Worm (Caenorhabditis elegans) whole organism, late embryonic: ENCODE data around the gene phdh-1.
A peak's percentile ranks its signal among the peaks of the same experiment; 100 is the strongest.

ENCODE experiments used
- C08G9.2 ChIP-seq: sonication (generic microtip); optimal IDR thresholded peaks from 2 replicates; lab custom pipeline; 2016; ENCODE audit warnings: mild to moderate bottlenecking, missing genetic modification characterization, moderate library complexity, missing compliant biosample characterization
- C38D4.7 ChIP-seq: fragments of 200-800 bp; sonication (Bioruptor generic); optimal IDR thresholded peaks from 2 replicates; lab custom pipeline; 2018; ENCODE audit warnings: mild to moderate bottlenecking, missing genetic modification characterization, moderate library complexity, missing compliant biosample characterization
- F13H6.1 ChIP-seq: sonication (generic microtip); optimal IDR thresholded peaks from 2 replicates; lab custom pipeline; 2016; ENCODE audit warnings: missing genetic modification characterization, missing compliant biosample characterization
- K02D7.2 ChIP-seq: sonication (generic microtip); optimal IDR thresholded peaks from 2 replicates; lab custom pipeline; 2017; ENCODE audit warnings: mild to moderate bottlenecking, missing genetic modification characterization, missing compliant biosample characterization
- Y22D7AL.16 ChIP-seq: sonication (generic microtip); optimal IDR thresholded peaks from 2 replicates; lab custom pipeline; 2016; ENCODE audit warnings: missing genetic modification characterization, missing compliant biosample characterization
- ceh-14 ChIP-seq: sonication (generic microtip); optimal IDR thresholded peaks from 2 replicates; lab custom pipeline; 2016; ENCODE audit warnings: missing genotype, missing genetic modification characterization, missing compliant biosample characterization
- ceh-19 ChIP-seq: fragments of 200-800 bp; sonication (Bioruptor generic); optimal IDR thresholded peaks from 2 replicates; lab custom pipeline; 2018; ENCODE audit warnings: mild to moderate bottlenecking, missing genetic modification characterization, missing compliant biosample characterization
- ceh-30 ChIP-seq: fragments of 150-350 bp; optimal IDR thresholded peaks from 2 replicates; lab custom pipeline; 2014; ENCODE audit warnings: missing biosample characterization, missing genetic modification characterization
- ceh-48 ChIP-seq: sonication (generic microtip); optimal IDR thresholded peaks from 2 replicates; lab custom pipeline; 2016; ENCODE audit warnings: missing genetic modification characterization, inconsistent platforms, missing compliant biosample characterization
- ceh-6 ChIP-seq: fragments of 200-800 bp; sonication (Bioruptor generic); optimal IDR thresholded peaks from 2 replicates; lab custom pipeline; 2018; ENCODE audit warnings: mild to moderate bottlenecking, missing genetic modification characterization, missing compliant biosample characterization
- che-1 ChIP-seq: sonication (generic microtip); optimal IDR thresholded peaks from 2 replicates; lab custom pipeline; 2016; ENCODE audit warnings: mild to moderate bottlenecking, missing genetic modification characterization, missing compliant biosample characterization
- dmd-4 ChIP-seq: sonication (generic microtip); optimal IDR thresholded peaks from 2 replicates; lab custom pipeline; 2016; ENCODE audit warnings: borderline replicate concordance, missing genetic modification characterization, missing compliant biosample characterization
- elt-2 ChIP-seq: sonication (generic microtip); optimal IDR thresholded peaks from 2 replicates; lab custom pipeline; 2016; ENCODE audit warnings: missing genetic modification reagents, missing genetic modification characterization, missing compliant biosample characterization
- elt-4 ChIP-seq: sonication (generic microtip); optimal IDR thresholded peaks from 2 replicates; lab custom pipeline; 2016; ENCODE audit warnings: missing genetic modification characterization, missing compliant biosample characterization
- eyg-1 ChIP-seq: sonication (generic microtip); optimal IDR thresholded peaks from 2 replicates; lab custom pipeline; 2016; ENCODE audit warnings: missing genotype, missing genetic modification characterization, missing compliant biosample characterization
- hlh-13 ChIP-seq: fragments of 200-800 bp; sonication (Bioruptor generic); optimal IDR thresholded peaks from 2 replicates; lab custom pipeline; 2018; ENCODE audit warnings: mild to moderate bottlenecking, missing genetic modification characterization, missing compliant biosample characterization
- hlh-30 ChIP-seq: sonication (generic microtip); optimal IDR thresholded peaks from 2 replicates; lab custom pipeline; 2017; ENCODE audit warnings: antibody characterized with exemption, missing genetic modification characterization, missing compliant biosample characterization; ENCODE audit not compliant: insufficient read depth
- hlh-6 ChIP-seq: sonication (generic microtip); optimal IDR thresholded peaks from 2 replicates; lab custom pipeline; 2016; ENCODE audit warnings: missing genotype, missing genetic modification characterization, missing compliant biosample characterization
- hlh-8 ChIP-seq: sonication (generic microtip); optimal IDR thresholded peaks from 2 replicates; lab custom pipeline; 2016; ENCODE audit warnings: missing genotype, missing genetic modification characterization, missing compliant biosample characterization
- lin-11 ChIP-seq: fragments of 200-800 bp; sonication (Bioruptor generic); optimal IDR thresholded peaks from 2 replicates; lab custom pipeline; 2018; ENCODE audit warnings: mild to moderate bottlenecking, missing genetic modification characterization, missing compliant biosample characterization
- mec-3 ChIP-seq: sonication (generic microtip); optimal IDR thresholded peaks from 2 replicates; lab custom pipeline; 2016; ENCODE audit warnings: borderline replicate concordance, missing genetic modification characterization, missing compliant biosample characterization
- nfya-1 ChIP-seq: sonication (generic microtip); optimal IDR thresholded peaks from 2 replicates; lab custom pipeline; 2017; ENCODE audit warnings: missing genetic modification characterization, mild to moderate bottlenecking, missing compliant biosample characterization, antibody characterized with exemption, moderate library complexity
- nhr-11 ChIP-seq: fragments of 150-350 bp; optimal IDR thresholded peaks from 2 replicates; lab custom pipeline; 2014; ENCODE audit warnings: missing biosample characterization, missing genetic modification characterization
- pat-9 ChIP-seq: fragments of 200-800 bp; sonication (Bioruptor generic); optimal IDR thresholded peaks from 2 replicates; lab custom pipeline; 2018; ENCODE audit warnings: mild to moderate bottlenecking, missing genetic modification characterization, moderate library complexity, missing compliant biosample characterization
- pqm-1 ChIP-seq: sonication (generic microtip); optimal IDR thresholded peaks from 2 replicates; lab custom pipeline; 2016; ENCODE audit warnings: missing genetic modification characterization, missing compliant biosample characterization
- pros-1 ChIP-seq: fragments of 150-350 bp; optimal IDR thresholded peaks from 2 replicates; lab custom pipeline; 2014; ENCODE audit warnings: missing biosample characterization, missing genetic modification reagents, missing genetic modification characterization
- ref-2 ChIP-seq: sonication (generic microtip); optimal IDR thresholded peaks from 2 replicates; lab custom pipeline; 2016; ENCODE audit warnings: missing genetic modification characterization, missing compliant biosample characterization
- rnt-1 ChIP-seq: sonication (generic microtip); optimal IDR thresholded peaks from 2 replicates; lab custom pipeline; 2016; ENCODE audit warnings: missing genetic modification characterization, missing compliant biosample characterization
- sdc-2 ChIP-seq: sonication (generic microtip); optimal IDR thresholded peaks from 2 replicates; lab custom pipeline; 2016; ENCODE audit warnings: missing genotype, missing genetic modification characterization, missing compliant biosample characterization
- sox-2 ChIP-seq: fragments of 200-800 bp; sonication (Bioruptor generic); IDR thresholded peaks from 2 replicates; pipeline ENCODE4 v1.3.6; 2022; ENCODE audit warnings: missing genetic modification reagents, missing genetic modification characterization, missing compliant biosample characterization
- syd-9 ChIP-seq: sonication (generic microtip); optimal IDR thresholded peaks from 2 replicates; lab custom pipeline; 2016; ENCODE audit warnings: mild to moderate bottlenecking, missing genetic modification characterization, moderate library complexity, missing compliant biosample characterization
- tbx-2 ChIP-seq: sonication (generic microtip); optimal IDR thresholded peaks from 2 replicates; lab custom pipeline; 2016; ENCODE audit warnings: missing genetic modification characterization, missing compliant biosample characterization
- unc-42 ChIP-seq: sonication (generic microtip); optimal IDR thresholded peaks from 2 replicates; lab custom pipeline; 2016; ENCODE audit warnings: missing genotype, missing genetic modification characterization, missing compliant biosample characterization
- unc-55 ChIP-seq: sonication (generic microtip); optimal IDR thresholded peaks from 2 replicates; lab custom pipeline; 2017; ENCODE audit warnings: missing biosample characterization, missing genetic modification reagents, missing genetic modification characterization

Gene phdh-1

ce11 chrII:13611186-13611585 lies 27.1 kb downstream of the phdh-1 start, which contains the start of gene gst-24:
Gene gst-24, minus strand, starts transcription at chrII:13611366.
- TF ChIP-seq ceh-19 (GFP tag; lab: Kevin White, UChicago) (no peak), pros-1 (no peak), hlh-30 (no peak), unc-42 (tag; lab: Kevin White, UChicago) (no peak), ceh-6 (GFP tag; lab: Kevin White, UChicago) (no peak), unc-55 (GFP tag; lab: Kevin White, UChicago) (no peak), lin-11 (tag; lab: Kevin White, UChicago) (no peak), F13H6.1 (tag; lab: Kevin White, UChicago) (no peak), eyg-1 (no peak)

ce11 chrII:13609655-13610054 lies 28.6 kb downstream of the phdh-1 start, which contains the start of gene gst-20:
Gene gst-20, minus strand, starts transcription at chrII:13609824.
- peak; percentile 10 for TF ChIP-seq unc-55 (GFP tag; lab: Kevin White, UChicago)
- peak; percentile 10 for TF ChIP-seq elt-2
- TF ChIP-seq rnt-1 (tag; lab: Kevin White, UChicago): peak; percentile 59
- no peak for TF ChIP-seq Y22D7AL.16 (tag; lab: Kevin White, UChicago)
- TF ChIP-seq ceh-14: no peak

- TF ChIP-seq nfya-1 (tag; lab: Kevin White, UChicago): no peak
- TF ChIP-seq ceh-14: no peak
- TF ChIP-seq sox-2 (GFP tag; lab: Robert Waterston, UW): no peak
- TF ChIP-seq hlh-6 (tag; lab: Kevin White, UChicago): no peak
- no peak for TF ChIP-seq tbx-2
These were observed 37.4 kb downstream of the phdh-1 start, which contains the start of gene csp-1 for ce11 chrII:13600904-13601303. Gene csp-1, plus strand, starts transcription at chrII:13601204.

ce11 chrII:13596505-13596977 lies 41.7 kb downstream of the phdh-1 start, which contains the start of the genes fbxc-23 and csc-1:
Gene fbxc-23, minus strand, starts transcription at chrII:13596555.
Gene csc-1, plus strand, starts transcription at chrII:13596955.
- TF ChIP-seq nfya-1 (tag; lab: Kevin White, UChicago) (peak; percentile 53), eyg-1 (no peak), K02D7.2 (tag; lab: Kevin White, UChicago) (no peak), C08G9.2 (tag; lab: Kevin White, UChicago) (no peak), unc-42 (tag; lab: Kevin White, UChicago) (peak; percentile 16), ref-2 (tag; lab: Kevin White, UChicago) (no peak)
- TF ChIP-seq, all 69 proteins: peak for 2

- TF ChIP-seq pqm-1 (tag; lab: Kevin White, UChicago) (no peak), ceh-6 (GFP tag; lab: Kevin White, UChicago) (no peak), hlh-6 (tag; lab: Kevin White, UChicago) (no peak), syd-9 (no peak), eyg-1 (no peak), ceh-48 (tag; lab: Kevin White, UChicago) (no peak), ceh-30 (tag; lab: Kevin White, UChicago) (no peak)
These were observed 43.0 kb downstream of the phdh-1 start for ce11 chrII:13595279-13595678.

ce11 chrII:13593659-13594221 lies 44.5 kb downstream of the phdh-1 start, which contains the start of gene clec-146:
Gene clec-146, minus strand, starts transcription at chrII:13593774.
- TF ChIP-seq hlh-30 (peak; percentile 23), ceh-14 (no peak), C38D4.7 (GFP tag; lab: Kevin White, UChicago) (no peak)

- TF ChIP-seq elt-2 (no peak), unc-55 (GFP tag; lab: Kevin White, UChicago) (no peak), C38D4.7 (GFP tag; lab: Kevin White, UChicago) (no peak), rnt-1 (tag; lab: Kevin White, UChicago) (no peak), pat-9 (tag; lab: Kevin White, UChicago) (no peak), dmd-4 (tag; lab: Kevin White, UChicago) (no peak), sdc-2 (tag; lab: Kevin White, UChicago) (no peak), elt-4 (tag; lab: Kevin White, UChicago) (no peak), hlh-8 (tag; lab: Kevin White, UChicago) (no peak), mec-3 (no peak), nhr-11 (tag; lab: Kevin White, UChicago) (no peak), hlh-13 (GFP tag; lab: Kevin White, UChicago) (no peak), ceh-14 (no peak), che-1 (tag; lab: Kevin White, UChicago) (no peak)
These were observed 47.8 kb downstream of the phdh-1 start, which contains the start of gene clec-145 for ce11 chrII:13590461-13590860. Gene clec-145, minus strand, starts transcription at chrII:13590561.
